Fruit fly (Drosophila melanogaster) whole organism, embryonic: ENCODE results near the gene Ada2a.

Experiments used
- Antp ChIP-seq: fragments of 200-800 bp; sonication (Bioruptor generic); optimal IDR thresholded peaks from 3 replicates; lab custom pipeline; 2016; ENCODE audit warnings: missing biosample characterization, missing genetic modification characterization
- Bgb ChIP-seq: fragments of 200-800 bp; sonication (Bioruptor generic); IDR thresholded peaks from 2 replicates; pipeline ENCODE4 v1.3.6; 2022; ENCODE audit warnings: missing biosample characterization, missing genetic modification characterization; ENCODE audit not compliant: partially characterized antibody
- C15 ChIP-seq: fragments of 200-800 bp; sonication (Bioruptor generic); IDR thresholded peaks from 3 replicates; pipeline ENCODE4 v1.3.6; 2022; ENCODE audit warnings: missing biosample characterization, missing genetic modification characterization
- CG10543 ChIP-seq: fragments of 200-800 bp; sonication (Bioruptor generic); optimal IDR thresholded peaks from 3 replicates; lab custom pipeline; 2017; ENCODE audit warnings: missing biosample characterization, mild to moderate bottlenecking, missing genetic modification characterization, moderate library complexity
- CG10959 ChIP-seq: fragments of 200-800 bp; sonication (Bioruptor generic); IDR thresholded peaks from 2 replicates; pipeline ENCODE4 v1.3.6; 2022; ENCODE audit warnings: missing biosample characterization, missing genetic modification characterization
- CG11456 ChIP-seq: fragments of 200-800 bp; sonication (Bioruptor generic); IDR thresholded peaks from 3 replicates; pipeline ENCODE4 v1.3.6; 2022; ENCODE audit warnings: missing biosample characterization, missing genetic modification characterization
- CG11504 ChIP-seq: fragments of 200-800 bp; sonication (Bioruptor generic); optimal IDR thresholded peaks from 3 replicates; lab custom pipeline; 2019; ENCODE audit warnings: missing biosample characterization, mild to moderate bottlenecking, missing genetic modification characterization, moderate library complexity
- CG15011 ChIP-seq: fragments of 200-800 bp; sonication (Bioruptor generic); optimal IDR thresholded peaks from 3 replicates; lab custom pipeline; 2018; ENCODE audit warnings: missing biosample characterization, mild to moderate bottlenecking, missing genetic modification characterization
- CG1602 ChIP-seq: fragments of 200-800 bp; sonication (Bioruptor generic); optimal IDR thresholded peaks from 3 replicates; lab custom pipeline; 2016; ENCODE audit warnings: missing biosample characterization, missing genetic modification characterization
- CG17359 ChIP-seq: fragments of 200-800 bp; sonication (Bioruptor generic); optimal IDR thresholded peaks from 3 replicates; lab custom pipeline; 2018; ENCODE audit warnings: missing biosample characterization, mild to moderate bottlenecking, missing genetic modification characterization, moderate library complexity
- CG17829 ChIP-seq: fragments of 200-800 bp; optimal IDR thresholded peaks from 2 replicates; lab custom pipeline; 2019; ENCODE audit warnings: missing biosample characterization, mild to moderate bottlenecking, missing genetic modification characterization, moderate library complexity
- CG18262 ChIP-seq: fragments of 200-800 bp; optimal IDR thresholded peaks from 3 replicates; lab custom pipeline; 2019; ENCODE audit warnings: missing biosample characterization, mild to moderate bottlenecking, missing genetic modification characterization, moderate library complexity
- CG2120 ChIP-seq: fragments of 200-800 bp; sonication (Bioruptor generic); optimal IDR thresholded peaks from 3 replicates; lab custom pipeline; 2016; ENCODE audit warnings: missing biosample characterization, missing genetic modification characterization
- CG2889 ChIP-seq: fragments of 200-800 bp; sonication (Bioruptor generic); IDR thresholded peaks from 3 replicates; pipeline ENCODE4 v1.3.6; 2022; ENCODE audit warnings: missing biosample characterization, missing genetic modification characterization
- CG4360 ChIP-seq: fragments of 200-800 bp; sonication (Bioruptor generic); IDR thresholded peaks from 2 replicates; pipeline ENCODE4 v1.3.6; 2022; ENCODE audit warnings: missing biosample characterization, missing genetic modification characterization
- CG4730 ChIP-seq: fragments of 200-800 bp; sonication (Bioruptor generic); IDR thresholded peaks from 2 replicates; pipeline ENCODE4 v1.3.6; 2022; ENCODE audit warnings: missing biosample characterization, missing genetic modification characterization
- CG4854 ChIP-seq: fragments of 200-800 bp; sonication (Bioruptor generic); optimal IDR thresholded peaks from 2 replicates; lab custom pipeline; 2016; ENCODE audit warnings: missing biosample characterization, missing genetic modification characterization, inconsistent platforms
- CG6175 ChIP-seq: fragments of 200-800 bp; sonication (Bioruptor generic); IDR thresholded peaks from 3 replicates; pipeline ENCODE4 v1.3.6; 2022; ENCODE audit warnings: missing biosample characterization, missing genetic modification characterization
- CG7357 ChIP-seq: fragments of 200-800 bp; sonication (Bioruptor generic); IDR thresholded peaks from 3 replicates; pipeline ENCODE4 v1.3.6; 2022; ENCODE audit warnings: missing biosample characterization, missing genetic modification characterization
- CG7786 ChIP-seq: fragments of 200-800 bp; sonication (Bioruptor generic); optimal IDR thresholded peaks from 2 replicates; lab custom pipeline; 2016; ENCODE audit warnings: missing biosample characterization, missing genetic modification characterization
- Chrac-16 ChIP-seq: fragments of 200-800 bp; sonication (Bioruptor generic); optimal IDR thresholded peaks from 3 replicates; lab custom pipeline; 2016; ENCODE audit warnings: missing biosample characterization, missing genetic modification characterization
- Deaf1 ChIP-seq: fragments of 200-800 bp; optimal IDR thresholded peaks from 3 replicates; lab custom pipeline; 2019; ENCODE audit warnings: missing biosample characterization, mild to moderate bottlenecking, missing genetic modification characterization, moderate library complexity
- Gsc ChIP-seq: fragments of 200-800 bp; sonication (Bioruptor generic); IDR thresholded peaks from 2 replicates; pipeline ENCODE4 v1.3.6; 2022; ENCODE audit warnings: missing biosample characterization, missing genetic modification characterization
- Gug ChIP-seq: fragments of 200-800 bp; sonication (Bioruptor generic); IDR thresholded peaks from 4 replicates; pipeline ENCODE4 v1.3.6; 2022; ENCODE audit warnings: missing biosample characterization, missing genetic modification characterization
- Hey ChIP-seq: fragments of 200-800 bp; sonication (Bioruptor generic); optimal IDR thresholded peaks from 3 replicates; lab custom pipeline; 2018; ENCODE audit warnings: missing biosample characterization, mild to moderate bottlenecking, missing genetic modification characterization
- NC2β ChIP-seq: fragments of 200-800 bp; sonication (Bioruptor generic); optimal IDR thresholded peaks from 2 replicates; lab custom pipeline; 2016; ENCODE audit warnings: missing biosample characterization, missing genetic modification characterization
- Nf-YA ChIP-seq: fragments of 200-800 bp; sonication (Bioruptor generic); IDR thresholded peaks from 2 replicates; pipeline ENCODE4 v1.3.6; 2022; ENCODE audit warnings: missing biosample characterization, missing genetic modification characterization
- Pdp1 ChIP-seq, 2 experiments: fragments of 200-800 bp; sonication (Bioruptor generic); optimal IDR thresholded peaks; 3 replicates each; lab custom pipeline; 2016; ENCODE audit warnings: missing biosample characterization in 2 of 2, missing genetic modification characterization in 2 of 2, mild to moderate bottlenecking in 1 of 2, moderate library complexity in 1 of 2
- Scr ChIP-seq: fragments of 200-800 bp; sonication (Bioruptor generic); IDR thresholded peaks from 2 replicates; pipeline ENCODE4 v1.3.6; 2022; ENCODE audit warnings: missing biosample characterization, missing genetic modification characterization; ENCODE audit not compliant: partially characterized antibody
- Stat92E ChIP-seq, 3 experiments: fragments of >200 bp in 2 of 3; fragments of 200-800 bp in 1 of 3; sonication (Bioruptor generic) in 1 of 3; optimal IDR thresholded peaks; 2 replicates each; lab custom pipeline; 2017 to 2019; ENCODE audit warnings: missing biosample characterization in 3 of 3, missing genetic modification characterization in 3 of 3, mild to moderate bottlenecking in 1 of 3, moderate library complexity in 1 of 3
- amos ChIP-seq: fragments of 200-800 bp; sonication (Bioruptor generic); IDR thresholded peaks from 2 replicates; pipeline ENCODE4 v1.3.6; 2022; ENCODE audit warnings: missing biosample characterization, missing genetic modification characterization; ENCODE audit not compliant: partially characterized antibody
- crol ChIP-seq: fragments of 200-800 bp; sonication (Bioruptor generic); IDR thresholded peaks from 2 replicates; pipeline ENCODE4 v1.3.6; 2022; ENCODE audit warnings: missing biosample characterization, missing genetic modification characterization
- esg ChIP-seq: fragments of 200-800 bp; sonication (Bioruptor generic); conservative IDR thresholded peaks from 2 replicates; pipeline ENCODE4 v1.3.6; 2022; ENCODE audit warnings: missing biosample characterization, missing genetic modification characterization
- fd64A ChIP-seq: fragments of 200-800 bp; sonication (Bioruptor generic); optimal IDR thresholded peaks from 3 replicates; lab custom pipeline; 2018; ENCODE audit warnings: missing biosample characterization, mild to moderate bottlenecking, missing genetic modification characterization
- fd96Cb ChIP-seq: fragments of 200-800 bp; sonication (Bioruptor generic); optimal IDR thresholded peaks from 2 replicates; lab custom pipeline; 2018; ENCODE audit warnings: missing biosample characterization, mild to moderate bottlenecking, missing genetic modification characterization, moderate library complexity
- grau ChIP-seq: fragments of 200-800 bp; optimal IDR thresholded peaks from 3 replicates; lab custom pipeline; 2019; ENCODE audit warnings: missing biosample characterization, mild to moderate bottlenecking, missing genetic modification characterization, moderate library complexity
- ham ChIP-seq: fragments of 200-800 bp; sonication (Bioruptor generic); IDR thresholded peaks from 2 replicates; pipeline ENCODE4 v1.3.6; 2022; ENCODE audit warnings: missing biosample characterization, missing genetic modification characterization
- hkb ChIP-seq, 2 experiments: fragments of 200-800 bp in 1 of 2; fragments of >200 bp in 1 of 2; sonication (Bioruptor generic) in 1 of 2; IDR thresholded peaks in 1 of 2; optimal IDR thresholded peaks in 1 of 2; 2 replicates each; pipeline versions ENCODE4 v1.3.6 to Lab custom; 2017 to 2022; ENCODE audit warnings: missing biosample characterization in 1 of 2, missing genetic modification characterization in 1 of 2
- knrl ChIP-seq: fragments of 200-800 bp; sonication (Bioruptor generic); IDR thresholded peaks from 3 replicates; pipeline ENCODE4 v1.3.6; 2022; ENCODE audit warnings: missing biosample characterization, missing genetic modification characterization; ENCODE audit not compliant: partially characterized antibody
- lmd ChIP-seq: fragments of 200-800 bp; sonication (Bioruptor generic); IDR thresholded peaks from 2 replicates; pipeline ENCODE4 v1.3.6; 2022; ENCODE audit warnings: missing biosample characterization, missing genetic modification characterization
- p53 ChIP-seq: fragments of 200-800 bp; sonication (Bioruptor generic); optimal IDR thresholded peaks from 2 replicates; lab custom pipeline; 2016; ENCODE audit warnings: missing biosample characterization, missing genetic modification characterization
- ranshi ChIP-seq: fragments of 200-800 bp; sonication (Bioruptor generic); IDR thresholded peaks from 2 replicates; pipeline ENCODE4 v1.3.6; 2022; ENCODE audit warnings: missing biosample characterization, missing genetic modification characterization
- rib ChIP-seq: fragments of 200-800 bp; sonication (Bioruptor generic); IDR thresholded peaks from 2 replicates; pipeline ENCODE4 v1.3.6; 2022; ENCODE audit warnings: missing biosample characterization, missing genetic modification characterization
- row ChIP-seq: fragments of 200-800 bp; sonication (Bioruptor generic); IDR thresholded peaks from 3 replicates; pipeline ENCODE4 v1.3.6; 2022; ENCODE audit warnings: missing biosample characterization, missing genetic modification characterization
- sima ChIP-seq: fragments of 200-800 bp; sonication (Bioruptor generic); optimal IDR thresholded peaks from 2 replicates; lab custom pipeline; 2016; ENCODE audit warnings: missing biosample characterization, missing genetic modification characterization
- sqz ChIP-seq: fragments of 200-800 bp; sonication (Bioruptor generic); optimal IDR thresholded peaks from 3 replicates; lab custom pipeline; 2018; ENCODE audit warnings: missing biosample characterization, mild to moderate bottlenecking, missing genetic modification characterization
- stc ChIP-seq: fragments of 200-800 bp; sonication (Bioruptor generic); IDR thresholded peaks from 2 replicates; pipeline ENCODE4 v1.3.6; 2022; ENCODE audit warnings: missing biosample characterization, missing genetic modification characterization
- sug ChIP-seq: fragments of 200-800 bp; optimal IDR thresholded peaks from 2 replicates; lab custom pipeline; 2019; ENCODE audit warnings: missing biosample characterization, mild to moderate bottlenecking, missing genetic modification characterization, moderate library complexity
- tup ChIP-seq: fragments of 200-800 bp; sonication (Bioruptor generic); optimal IDR thresholded peaks from 2 replicates; lab custom pipeline; 2016; ENCODE audit warnings: missing biosample characterization, mild to moderate bottlenecking, missing genetic modification characterization, moderate library complexity

Gene Ada2a

dm6 chr3R:18298900-18299321, 43.6 kb upstream of the Ada2a start, which contains the start of gene Dlc90F (continued):
- TF ChIP-seq Bgb (GFP tag; lab: Robert Waterston, UW) (peak; percentile 9; the same call in 1 of the 2 replicates), Hey (tag; lab: Kevin White, UChicago) (no peak), CG4360 (GFP tag; lab: Robert Waterston, UW) (no peak), CG4730 (GFP tag; lab: Robert Waterston, UW) (no peak), CG10959 (GFP tag; lab: Robert Waterston, UW) (peak; percentile 52; the same call in 1 of the 2 replicates), Gug (GFP tag; lab: Robert Waterston, UW) (peak; percentile 76; the same call in 3 of the 4 replicates), NC2β (GFP tag; lab: Kevin White, UChicago) (peak; percentile 80), amos (GFP tag; lab: Robert Waterston, UW) (0 out of 2 replicates have a peak, but pooled peaks have one; percentile 47), Scr (GFP tag; lab: Robert Waterston, UW) (peak; percentile 69), Pdp1 (GFP tag; optimal IDR thresholded peaks at IDR 0.05; lab: Kevin White, UChicago) (peak; percentile 78 to 81), crol (GFP tag; lab: Robert Waterston, UW) (no peak), row (peak; percentile 89), C15 (GFP tag; lab: Robert Waterston, UW) (0 out of 3 replicates have a peak, but pooled peaks have one; percentile 58), esg (GFP tag; lab: Robert Waterston, UW) (peak; percentile 84), CG18262 (tag; lab: Kevin White, UChicago) (peak; percentile 79), Stat92E (GFP tag; optimal IDR thresholded peaks at IDR 0.05; lab: Kevin White, UChicago) (no peak), CG7786 (GFP tag; lab: Kevin White, UChicago) (peak; percentile 77), Antp (GFP tag; lab: Kevin White, UChicago) (peak; percentile 81), fd96Cb (tag; lab: Kevin White, UChicago) (peak; percentile 65), CG7357 (GFP tag; lab: Robert Waterston, UW) (peak; percentile 100), CG4854 (GFP tag; lab: Kevin White, UChicago) (peak; percentile 39), CG11504 (tag; lab: Kevin White, UChicago) (peak; percentile 79), Chrac-16 (peak; percentile 84), lmd (GFP tag; lab: Robert Waterston, UW) (peak; percentile 85), Gsc (GFP tag; lab: Robert Waterston, UW) (no peak), fd64A (no peak), hkb (optimal IDR thresholded peaks at IDR 0.05; lab: Kevin White, UChicago) (peak; percentile 94), hkb (GFP tag; IDR thresholded peaks at IDR 0.05; lab: Robert Waterston, UW) (peak; percentile 63; the same call in 1 of the 2 replicates), CG6175 (0 out of 3 replicates have a peak, but pooled peaks have one; percentile 24), p53 (GFP tag; lab: Kevin White, UChicago) (peak; percentile 68), Deaf1 (tag; lab: Kevin White, UChicago) (peak; percentile 26), Nf-YA (GFP tag; lab: Robert Waterston, UW) (no peak), CG2120 (GFP tag; lab: Kevin White, UChicago) (peak; percentile 87), CG11456 (GFP tag; lab: Robert Waterston, UW) (peak; percentile 86), rib (GFP tag; lab: Robert Waterston, UW) (peak; percentile 47; the same call in 1 of the 2 replicates), CG15011 (no peak), CG10543 (GFP tag; lab: Kevin White, UChicago) (peak; percentile 50), sqz (GFP tag; lab: Kevin White, UChicago) (no peak), ham (GFP tag; lab: Robert Waterston, UW) (no peak), tup (peak; percentile 6), stc (GFP tag; lab: Robert Waterston, UW) (peak; percentile 70; the same call in 1 of the 2 replicates), ranshi (GFP tag; lab: Robert Waterston, UW) (peak; percentile 72; the same call in 1 of the 2 replicates), knrl (GFP tag; lab: Robert Waterston, UW) (peak; percentile 74), CG17359 (tag; lab: Kevin White, UChicago) (peak; percentile 57), sima (GFP tag; lab: Kevin White, UChicago) (peak; percentile 46), CG2889 (GFP tag; lab: Robert Waterston, UW) (peak; percentile 80), sug (peak; percentile 76), CG1602 (peak; percentile 75), grau (peak; percentile 82), CG17829 (tag; lab: Kevin White, UChicago) (peak; percentile 81)
